Worm (Caenorhabditis elegans) whole organism, young adult: ENCODE data around the gene atat-2.

ENCODE experiments used
- F22D6.2 ChIP-seq: sonication (generic microtip); optimal IDR thresholded peaks from 2 replicates; lab custom pipeline; 2016; ENCODE audit warnings: mild to moderate bottlenecking, missing genetic modification characterization, missing compliant biosample characterization
- bed-1 ChIP-seq: fragments of 200-800 bp; sonication (Bioruptor generic); IDR thresholded peaks from 2 replicates; pipeline ENCODE4 v1.3.6; 2022; ENCODE audit warnings: missing genetic modification reagents, missing genetic modification characterization, missing compliant biosample characterization
- hlh-26 ChIP-seq: fragments of 200-800 bp; sonication (Bioruptor generic); conservative IDR thresholded peaks from 2 replicates; pipeline ENCODE4 v1.3.6; 2022; ENCODE audit warnings: missing genetic modification reagents, missing genetic modification characterization, missing compliant biosample characterization
- lin-54 ChIP-seq: fragments of 200-800 bp; sonication (Bioruptor generic); optimal IDR thresholded peaks from 2 replicates; lab custom pipeline; 2018; ENCODE audit warnings: mild to moderate bottlenecking, missing genetic modification characterization, missing compliant biosample characterization
- lir-1 ChIP-seq: fragments of 200-800 bp; sonication (Bioruptor generic); conservative IDR thresholded peaks from 2 replicates; pipeline ENCODE4 v1.3.6; 2022; ENCODE audit warnings: missing genetic modification reagents, missing genetic modification characterization, missing compliant biosample characterization
- mxl-1 ChIP-seq: sonication (generic microtip); optimal IDR thresholded peaks from 2 replicates; lab custom pipeline; 2016; ENCODE audit warnings: missing genetic modification characterization, missing compliant biosample characterization
- tbp1 ChIP-seq: fragments of 200-800 bp; sonication (Bioruptor generic); optimal IDR thresholded peaks from 2 replicates; lab custom pipeline; 2018; ENCODE audit warnings: mild to moderate bottlenecking, missing genetic modification characterization, missing compliant biosample characterization
- unc-62 ChIP-seq: fragments of 150-350 bp; optimal IDR thresholded peaks from 2 replicates; lab custom pipeline; 2014; ENCODE audit warnings: missing biosample characterization, missing genetic modification reagents, missing genetic modification characterization

DNA sequence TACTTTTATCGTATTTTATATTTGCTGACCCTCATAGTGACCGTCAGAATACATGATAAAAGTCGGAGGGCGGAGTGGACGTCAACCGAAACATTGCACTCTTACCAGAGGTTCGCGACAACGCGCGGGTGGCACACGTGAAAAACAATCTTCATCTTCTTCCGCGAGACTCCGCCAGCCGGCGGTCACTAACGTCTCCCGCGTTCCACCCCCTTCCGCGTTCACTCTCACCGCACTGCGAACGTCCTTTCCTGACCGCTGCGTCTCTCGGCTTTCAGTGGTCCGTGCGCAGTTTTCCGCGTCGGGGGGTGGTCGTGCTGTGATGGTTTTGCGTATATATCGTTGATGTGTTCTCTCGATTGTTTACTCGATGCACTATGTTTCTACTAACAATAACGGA is 30.7 kb upstream of the atat-2 start:
- TF ChIP-seq bed-1 (GFP tag; lab: Robert Waterston, UW) (no peak), mxl-1 (tag; lab: Kevin White, UChicago) (no peak), hlh-26 (GFP tag; lab: Robert Waterston, UW) (no peak), F22D6.2 (tag; lab: Kevin White, UChicago) (no peak), unc-62 (GFP tag; lab: Kevin White, UChicago) (no peak), tbp1 (GFP tag; lab: Kevin White, UChicago) (no peak), lir-1 (no peak), lin-54 (GFP tag; lab: Kevin White, UChicago) (no peak)
